Fruit fly (Drosophila melanogaster) whole organism, prepupa: ENCODE data around the gene Dhc93AB.

Experiments used
- CG6792 ChIP-seq: fragments of 200-800 bp; sonication (Bioruptor generic); optimal IDR thresholded peaks from 3 replicates; lab custom pipeline; 2016; ENCODE audit warnings: missing biosample characterization, missing genetic modification characterization
- CG6854 ChIP-seq: fragments of 200-800 bp; sonication (Bioruptor generic); optimal IDR thresholded peaks from 2 replicates; lab custom pipeline; 2017; ENCODE audit warnings: missing biosample characterization, mild to moderate bottlenecking, missing genetic modification characterization
- CG8119 ChIP-seq: fragments of 200-800 bp; sonication (Bioruptor generic); IDR thresholded peaks from 3 replicates; pipeline ENCODE4 v1.3.6; 2022; ENCODE audit warnings: missing biosample characterization, missing genetic modification characterization
- CG8632 ChIP-seq: fragments of 200-800 bp; sonication (Bioruptor generic); optimal IDR thresholded peaks from 3 replicates; lab custom pipeline; 2016; ENCODE audit warnings: missing biosample characterization, missing genetic modification characterization
- cyc ChIP-seq: fragments of 200-800 bp; sonication (Bioruptor generic); optimal IDR thresholded peaks from 3 replicates; lab custom pipeline; 2016; ENCODE audit warnings: missing biosample characterization, missing genetic modification characterization

DNA sequence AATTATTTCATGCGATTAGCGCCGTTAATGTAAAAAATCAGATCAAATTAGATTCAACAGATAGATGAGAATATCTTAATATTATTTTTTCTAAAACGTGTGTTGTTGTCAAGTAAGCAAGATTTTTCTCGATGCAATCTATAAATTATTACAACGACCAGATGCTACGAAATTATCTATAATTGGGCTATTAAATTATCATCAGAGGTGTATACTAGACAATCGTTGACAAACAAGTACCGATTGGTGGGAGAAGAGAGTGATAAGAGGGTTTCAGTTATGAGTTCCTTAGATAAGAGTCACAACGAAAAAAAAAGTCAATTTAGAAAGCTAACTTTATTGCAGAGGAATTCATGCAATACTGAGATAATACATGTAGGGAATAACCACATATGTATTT is 25.2 kb upstream of the Dhc93AB start:
- TF ChIP-seq CG8119 (GFP tag; lab: Robert Waterston, UW) (no peak), CG6792 (GFP tag; lab: Kevin White, UChicago) (no peak), CG6854 (GFP tag; lab: Kevin White, UChicago) (no peak), cyc (no peak), CG8632 (GFP tag; lab: Kevin White, UChicago) (no peak)
